Worm (Caenorhabditis elegans) whole organism, early embryonic: ENCODE data around the gene C49G7.7.

Experiments
- B0310.2 ChIP-seq: sonication (generic microtip); optimal IDR thresholded peaks from 2 replicates; lab custom pipeline; 2016; ENCODE audit warnings: mild to moderate bottlenecking, missing genetic modification characterization, missing compliant biosample characterization
- F13C5.2 ChIP-seq: sonication (generic microtip); optimal IDR thresholded peaks from 2 replicates; lab custom pipeline; 2017; ENCODE audit warnings: mild to moderate bottlenecking, missing genetic modification characterization, inconsistent platforms, missing compliant biosample characterization
- aly-1 ChIP-seq: sonication (generic microtip); optimal IDR thresholded peaks from 2 replicates; lab custom pipeline; 2016; ENCODE audit warnings: missing genetic modification characterization, missing compliant biosample characterization
- ama-1 ChIP-seq: fragments of 150-350 bp; optimal IDR thresholded peaks from 2 replicates; lab custom pipeline; 2014
- ceh-36 ChIP-seq: sonication (generic microtip); optimal IDR thresholded peaks from 2 replicates; lab custom pipeline; 2016; ENCODE audit warnings: missing genetic modification characterization, inconsistent platforms, missing compliant biosample characterization
- ets-7 ChIP-seq: sonication (generic microtip); optimal IDR thresholded peaks from 2 replicates; lab custom pipeline; 2016; ENCODE audit warnings: missing genotype, missing genetic modification characterization, missing compliant biosample characterization
- flt-1 ChIP-seq: fragments of 200-800 bp; sonication (Bioruptor generic); IDR thresholded peaks from 2 replicates; pipeline ENCODE4 v1.3.6; 2022; ENCODE audit warnings: missing genetic modification characterization, missing compliant biosample characterization
- hmbx-1 ChIP-seq: sonication (generic microtip); optimal IDR thresholded peaks from 2 replicates; lab custom pipeline; 2016; ENCODE audit warnings: mild to moderate bottlenecking, missing genetic modification characterization, missing compliant biosample characterization
- scrt-1 ChIP-seq: fragments of 200-800 bp; sonication (Bioruptor generic); IDR thresholded peaks from 2 replicates; pipeline ENCODE4 v1.3.6; 2022; ENCODE audit warnings: missing genetic modification characterization, missing compliant biosample characterization
- tbx-11 ChIP-seq: fragments of 200-800 bp; sonication (Bioruptor generic); IDR thresholded peaks from 2 replicates; pipeline ENCODE4 v1.3.6; 2022; ENCODE audit warnings: missing genetic modification characterization, missing compliant biosample characterization
- tbx-37 ChIP-seq: fragments of 200-800 bp; sonication (Bioruptor generic); conservative IDR thresholded peaks from 2 replicates; pipeline ENCODE4 v1.3.6; 2022; ENCODE audit warnings: missing genetic modification reagents, missing genetic modification characterization, missing compliant biosample characterization
- tra-4 ChIP-seq: sonication (generic microtip); optimal IDR thresholded peaks from 2 replicates; lab custom pipeline; 2017; ENCODE audit warnings: missing genetic modification characterization, missing compliant biosample characterization

DNA sequence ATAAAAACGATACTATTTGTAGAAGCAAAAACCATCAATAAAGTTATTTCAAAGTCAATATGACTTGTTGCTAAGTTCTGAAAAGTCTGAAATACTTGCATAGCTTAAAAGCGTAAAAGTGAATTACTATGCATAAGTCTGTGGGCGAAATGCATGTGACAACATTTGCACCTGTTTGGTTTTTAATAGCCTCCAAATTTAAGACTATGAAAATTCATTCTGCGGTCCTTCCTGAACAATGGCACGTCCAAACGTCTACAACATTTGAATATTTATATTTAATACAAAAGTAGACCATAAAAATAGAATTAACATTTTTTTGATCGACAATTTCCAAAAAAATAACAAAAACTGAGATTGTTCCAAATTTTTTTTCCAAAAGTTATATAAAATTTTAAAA is 12.5 kb upstream of the C49G7.7 start, which contains the start of gene K09D9.14:
- TF ChIP-seq tra-4 (tag; lab: Kevin White, UChicago) (no peak), hmbx-1 (tag; lab: Kevin White, UChicago) (no peak), F13C5.2 (tag; lab: Kevin White, UChicago) (no peak), ama-1 (lab: Kevin White, UChicago) (no peak), B0310.2 (no peak), flt-1 (GFP tag; lab: Robert Waterston, UW) (no peak), aly-1 (tag; lab: Kevin White, UChicago) (no peak), tbx-11 (GFP tag; lab: Robert Waterston, UW) (no peak), scrt-1 (GFP tag; lab: Robert Waterston, UW) (no peak), ceh-36 (tag; lab: Kevin White, UChicago) (no peak), tbx-37 (GFP tag; lab: Robert Waterston, UW) (no peak), ets-7 (no peak)
